Fruit fly (Drosophila melanogaster): ENCODE data around the gene Ufl1.

dm6 chr3R:7054286-7054685 lies 20.0 kb downstream of the Ufl1 start, which contains the start of gene CG1979:
- TF ChIP-seq Sox102F (GFP tag; optimal IDR thresholded peaks at IDR 0.05): no peak
- TF ChIP-seq CG8632 (GFP tag; optimal IDR thresholded peaks at IDR 0.05): no peak
- TF ChIP-seq Sox14 (GFP tag; optimal IDR thresholded peaks at IDR 0.05): no peak
- TF ChIP-seq Gug (GFP tag; IDR thresholded peaks at IDR 0.05): no peak
- TF ChIP-seq CG6792 (GFP tag; optimal IDR thresholded peaks at IDR 0.05): no peak
- no peak for TF ChIP-seq CG11762 (GFP tag; optimal IDR thresholded peaks at IDR 0.05; ENCODE audit: insufficient read depth)
- TF ChIP-seq CG32006 (GFP tag; optimal IDR thresholded peaks at IDR 0.05): no peak

Data from whole organism, prepupa.